Worm (Caenorhabditis elegans) whole organism, L1 larva: Measurements from ENCODE around the gene srw-87.

Experiments used
- aly-2 ChIP-seq: fragments of 150-350 bp; optimal IDR thresholded peaks from 2 replicates; lab custom pipeline; 2014; ENCODE audit warnings: missing biosample characterization, missing genetic modification characterization
- ceh-90 ChIP-seq: sonication (generic microtip); optimal IDR thresholded peaks from 2 replicates; lab custom pipeline; 2016; ENCODE audit warnings: missing genetic modification characterization, missing compliant biosample characterization
- ces-1 ChIP-seq: fragments of 150-350 bp; optimal IDR thresholded peaks from 2 replicates; lab custom pipeline; 2014; ENCODE audit warnings: missing biosample characterization, missing genetic modification reagents, missing genetic modification characterization
- dpl-1 ChIP-seq, 3 experiments: fragments of 150-350 bp in 2 of 3; sonication (generic microtip) in 1 of 3; optimal IDR thresholded peaks; 2 replicates each; lab custom pipeline; 2014 to 2017; ENCODE audit warnings: missing biosample characterization in 3 of 3, missing genetic modification characterization in 3 of 3, missing genetic modification reagents in 3 of 3
- egl-27 ChIP-seq, 2 experiments: fragments of 150-350 bp in 1 of 2; sonication (generic microtip); optimal IDR thresholded peaks; 3 replicates each; lab custom pipeline; 2017 to 2018; ENCODE audit warnings: missing biosample characterization in 2 of 2, missing genetic modification characterization in 2 of 2, missing genetic modification reagents in 2 of 2
- fos-1 ChIP-seq: fragments of 150-350 bp; optimal IDR thresholded peaks from 2 replicates; lab custom pipeline; 2014; ENCODE audit warnings: missing biosample characterization, missing genetic modification characterization
- pax-3 ChIP-seq: fragments of 200-800 bp; sonication (Bioruptor generic); optimal IDR thresholded peaks from 2 replicates; lab custom pipeline; 2018; ENCODE audit warnings: mild to moderate bottlenecking, missing genetic modification characterization, moderate library complexity, missing compliant biosample characterization
- unc-98 ChIP-seq: fragments of 200-800 bp; sonication (Bioruptor generic); IDR thresholded peaks from 2 replicates; pipeline ENCODE4 v1.3.6; 2022; ENCODE audit warnings: missing genetic modification characterization, missing compliant biosample characterization
- xbp-1 ChIP-seq: sonication (generic microtip); optimal IDR thresholded peaks from 2 replicates; lab custom pipeline; 2016; ENCODE audit warnings: missing genetic modification characterization, missing compliant biosample characterization

DNA sequence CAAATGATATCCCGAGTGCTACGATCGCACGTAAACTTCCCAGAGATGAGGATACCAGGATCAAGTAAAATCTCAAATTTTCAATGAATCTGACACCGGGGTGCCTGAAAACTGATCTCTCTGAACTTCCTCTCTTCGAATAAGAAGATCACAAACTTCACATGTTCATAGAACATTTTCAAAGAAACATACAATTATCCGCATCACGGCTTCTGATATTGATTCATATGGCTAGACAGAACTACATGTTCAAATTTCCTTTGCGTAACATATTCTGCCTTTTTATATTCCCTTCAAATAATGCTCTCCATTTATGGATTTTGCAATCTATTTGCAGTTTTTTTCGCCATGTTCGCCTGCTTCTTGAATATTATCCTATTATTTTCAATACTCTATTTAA, 39.4 kb upstream of the srw-87 start, which contains the start of gene srbc-83:
- TF ChIP-seq xbp-1 = no peak
- no peak for TF ChIP-seq ceh-90 (tag; lab: Kevin White, UChicago)
- no peak for TF ChIP-seq fos-1
- no peak for TF ChIP-seq unc-98 (GFP tag; lab: Robert Waterston, UW)
- TF ChIP-seq dpl-1 (GFP tag; optimal IDR thresholded peaks at IDR 0.05; lab: Kevin White, UChicago) = no peak
- TF ChIP-seq ces-1 (GFP tag; lab: Kevin White, UChicago) = no peak
- no peak for TF ChIP-seq egl-27 (tag; optimal IDR thresholded peaks at IDR 0.05; lab: Kevin White, UChicago)
- TF ChIP-seq aly-2 (tag; lab: Kevin White, UChicago) = no peak
- no peak for TF ChIP-seq pax-3 (tag; lab: Kevin White, UChicago)
